Fruit fly (Drosophila melanogaster) whole organism, adult: ENCODE results near the gene CG6686.

Experiments
- CG11617 ChIP-seq: fragments of 200-800 bp; sonication (Bioruptor generic); optimal IDR thresholded peaks from 2 replicates; lab custom pipeline; 2017; ENCODE audit warnings: mild to moderate bottlenecking, missing biosample characterization, missing genetic modification reagents, missing genetic modification characterization
- CG12768 ChIP-seq: fragments of 200-800 bp; sonication (Bioruptor generic); optimal IDR thresholded peaks from 2 replicates; lab custom pipeline; 2017; ENCODE audit warnings: missing biosample characterization, missing genetic modification characterization, mild to moderate bottlenecking, moderate library complexity, missing genetic modification reagents
- CG14711 ChIP-seq: fragments of 200-800 bp; sonication (Bioruptor generic); optimal IDR thresholded peaks from 2 replicates; lab custom pipeline; 2018; ENCODE audit warnings: missing biosample characterization, mild to moderate bottlenecking, missing genetic modification characterization, moderate library complexity
- CG1620 ChIP-seq: fragments of 200-800 bp; sonication (Bioruptor generic); optimal IDR thresholded peaks from 2 replicates; lab custom pipeline; 2016; ENCODE audit warnings: missing biosample characterization, missing genetic modification characterization
- CG33017 ChIP-seq: fragments of 200-800 bp; sonication (Bioruptor generic); optimal IDR thresholded peaks from 2 replicates; lab custom pipeline; 2018; ENCODE audit warnings: missing biosample characterization, mild to moderate bottlenecking, missing genetic modification characterization, moderate library complexity
- CG5204 ChIP-seq: fragments of 200-800 bp; sonication (Bioruptor generic); optimal IDR thresholded peaks from 2 replicates; lab custom pipeline; 2016; ENCODE audit warnings: missing biosample characterization, missing genetic modification characterization
- CG7045 ChIP-seq: fragments of 200-800 bp; sonication (Bioruptor generic); optimal IDR thresholded peaks from 2 replicates; lab custom pipeline; 2017; ENCODE audit warnings: missing biosample characterization, mild to moderate bottlenecking, missing genetic modification characterization
- CG7101 ChIP-seq: fragments of 200-800 bp; sonication (Bioruptor generic); optimal IDR thresholded peaks from 2 replicates; lab custom pipeline; 2018; ENCODE audit warnings: missing biosample characterization, mild to moderate bottlenecking, missing genetic modification characterization, moderate library complexity
- Clk ChIP-seq: fragments of 200-800 bp; sonication (Bioruptor generic); optimal IDR thresholded peaks from 2 replicates; lab custom pipeline; 2017; ENCODE audit warnings: missing biosample characterization, missing genetic modification characterization
- Crg-1 ChIP-seq: fragments of 200-800 bp; sonication (Bioruptor generic); optimal IDR thresholded peaks from 2 replicates; lab custom pipeline; 2016; ENCODE audit warnings: missing biosample characterization, missing genetic modification characterization
- Hr96 ChIP-seq: fragments of 200-800 bp; sonication (Bioruptor generic); optimal IDR thresholded peaks from 2 replicates; lab custom pipeline; 2016; ENCODE audit warnings: missing biosample characterization, missing genetic modification characterization
- Mnt ChIP-seq: fragments of 200-800 bp; sonication (Bioruptor generic); optimal IDR thresholded peaks from 2 replicates; lab custom pipeline; 2016; ENCODE audit warnings: missing biosample characterization, mild to moderate bottlenecking, missing genetic modification characterization
- bab1 ChIP-seq: fragments of 200-800 bp; sonication (Bioruptor generic); optimal IDR thresholded peaks from 3 replicates; lab custom pipeline; 2019; ENCODE audit warnings: missing biosample characterization, mild to moderate bottlenecking, missing genetic modification characterization, moderate library complexity
- cic ChIP-seq: fragments of 200-800 bp; sonication (Bioruptor generic); optimal IDR thresholded peaks from 2 replicates; lab custom pipeline; 2017; ENCODE audit warnings: missing biosample characterization, mild to moderate bottlenecking, missing genetic modification characterization, moderate library complexity
- cnc ChIP-seq, 2 experiments: fragments of >200 bp; optimal IDR thresholded peaks; 2 replicates each; lab custom pipeline; 2017
- kay ChIP-seq: fragments of 200-800 bp; sonication (Bioruptor generic); peaks from one replicate; lab custom pipeline; 2016; ENCODE audit warnings: missing biosample characterization, missing genetic modification characterization, borderline replicate concordance
- ovo ChIP-seq: fragments of 200-800 bp; sonication (Bioruptor generic); optimal IDR thresholded peaks from 2 replicates; lab custom pipeline; 2016; ENCODE audit warnings: missing biosample characterization, missing genetic modification characterization
- pad ChIP-seq: fragments of 200-800 bp; sonication (Bioruptor generic); optimal IDR thresholded peaks from 3 replicates; lab custom pipeline; 2017; ENCODE audit warnings: missing biosample characterization, missing genetic modification characterization, mild to moderate bottlenecking, moderate library complexity, missing genetic modification reagents
- tj ChIP-seq: fragments of 200-800 bp; sonication (Bioruptor generic); optimal IDR thresholded peaks from 3 replicates; lab custom pipeline; 2017; ENCODE audit warnings: missing biosample characterization, mild to moderate bottlenecking, missing genetic modification characterization, moderate library complexity
- toe ChIP-seq: fragments of 200-800 bp; sonication (Bioruptor generic); optimal IDR thresholded peaks from 2 replicates; lab custom pipeline; 2016; ENCODE audit warnings: missing biosample characterization, missing genetic modification characterization

CG6686 gene

DNA sequence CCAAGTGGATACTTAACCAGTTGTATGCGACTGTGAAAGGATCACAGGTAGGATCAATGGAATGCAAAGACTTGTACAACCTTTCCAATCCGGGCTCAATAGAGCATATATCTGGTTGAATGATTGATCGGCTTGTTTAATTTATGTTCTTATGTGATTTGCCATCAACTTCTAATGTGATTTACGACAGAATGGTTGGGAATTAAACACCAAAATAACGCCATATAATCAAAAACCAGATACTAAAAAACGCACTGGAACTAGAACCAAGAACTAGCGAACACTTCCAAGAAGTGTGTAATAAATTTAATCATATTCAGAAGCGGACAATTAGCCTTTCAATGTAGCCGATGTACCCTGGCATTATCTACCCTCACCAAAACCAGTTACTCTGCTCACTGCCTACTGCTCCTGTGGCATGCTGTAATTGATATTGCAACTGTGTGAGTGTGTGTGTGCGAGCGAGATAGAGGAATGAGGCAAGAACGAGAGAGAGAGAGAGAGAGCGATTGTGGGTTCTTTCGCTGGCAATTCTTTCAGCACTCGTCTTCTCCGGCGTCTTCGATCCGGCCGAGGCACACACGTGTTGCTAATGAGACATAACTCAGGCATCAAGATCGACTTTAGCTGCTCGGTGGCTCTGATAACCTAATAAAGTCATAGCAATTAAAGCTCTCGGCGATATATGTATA is 19.1 kb downstream of the CG6686 start:
- no peak for TF ChIP-seq Mnt
- TF ChIP-seq CG11617 (GFP tag; lab: Kevin White, UChicago), result no peak
- TF ChIP-seq Hr96, result no peak
- TF ChIP-seq CG7101 (tag; lab: Kevin White, UChicago), result no peak
- no peak for TF ChIP-seq Clk (GFP tag; lab: Kevin White, UChicago)
- no peak for TF ChIP-seq tj (GFP tag; lab: Kevin White, UChicago)
- no peak for TF ChIP-seq cic (GFP tag; lab: Kevin White, UChicago)
- no peak for TF ChIP-seq kay (GFP tag; lab: Kevin White, UChicago)
- no peak for TF ChIP-seq cnc (optimal IDR thresholded peaks at IDR 0.05; lab: Kevin White, UChicago)
- no peak for TF ChIP-seq toe (GFP tag; lab: Kevin White, UChicago)
- no peak for TF ChIP-seq Crg-1 (GFP tag; lab: Kevin White, UChicago)
- no peak for TF ChIP-seq pad (GFP tag; lab: Kevin White, UChicago)
- TF ChIP-seq ovo (GFP tag; lab: Kevin White, UChicago), result no peak
- no peak for TF ChIP-seq CG33017 (tag; lab: Kevin White, UChicago)
- no peak for TF ChIP-seq CG12768 (GFP tag; lab: Kevin White, UChicago)
- no peak for TF ChIP-seq CG7045 (GFP tag; lab: Kevin White, UChicago)

dm6 chr2L:11965610-11966594 is 21.9 kb downstream of the CG6686 start:
- TF ChIP-seq kay (GFP tag; lab: Kevin White, UChicago) (no peak), toe (GFP tag; lab: Kevin White, UChicago) (no peak), CG7045 (GFP tag; lab: Kevin White, UChicago) (no peak), tj (GFP tag; lab: Kevin White, UChicago) (no peak), Clk (GFP tag; lab: Kevin White, UChicago) (no peak), ovo (GFP tag; lab: Kevin White, UChicago) (no peak), Mnt (no peak), cnc (optimal IDR thresholded peaks at IDR 0.05; lab: Kevin White, UChicago) (no peak), CG14711 (tag; lab: Kevin White, UChicago) (no peak), CG5204 (no peak), CG11617 (GFP tag; lab: Kevin White, UChicago) (no peak), CG1620 (GFP tag; lab: Kevin White, UChicago) (no peak), CG7101 (tag; lab: Kevin White, UChicago) (no peak), Hr96 (no peak), CG12768 (GFP tag; lab: Kevin White, UChicago) (no peak), bab1 (GFP tag; lab: Kevin White, UChicago) (no peak), CG33017 (tag; lab: Kevin White, UChicago) (no peak)

DNA sequence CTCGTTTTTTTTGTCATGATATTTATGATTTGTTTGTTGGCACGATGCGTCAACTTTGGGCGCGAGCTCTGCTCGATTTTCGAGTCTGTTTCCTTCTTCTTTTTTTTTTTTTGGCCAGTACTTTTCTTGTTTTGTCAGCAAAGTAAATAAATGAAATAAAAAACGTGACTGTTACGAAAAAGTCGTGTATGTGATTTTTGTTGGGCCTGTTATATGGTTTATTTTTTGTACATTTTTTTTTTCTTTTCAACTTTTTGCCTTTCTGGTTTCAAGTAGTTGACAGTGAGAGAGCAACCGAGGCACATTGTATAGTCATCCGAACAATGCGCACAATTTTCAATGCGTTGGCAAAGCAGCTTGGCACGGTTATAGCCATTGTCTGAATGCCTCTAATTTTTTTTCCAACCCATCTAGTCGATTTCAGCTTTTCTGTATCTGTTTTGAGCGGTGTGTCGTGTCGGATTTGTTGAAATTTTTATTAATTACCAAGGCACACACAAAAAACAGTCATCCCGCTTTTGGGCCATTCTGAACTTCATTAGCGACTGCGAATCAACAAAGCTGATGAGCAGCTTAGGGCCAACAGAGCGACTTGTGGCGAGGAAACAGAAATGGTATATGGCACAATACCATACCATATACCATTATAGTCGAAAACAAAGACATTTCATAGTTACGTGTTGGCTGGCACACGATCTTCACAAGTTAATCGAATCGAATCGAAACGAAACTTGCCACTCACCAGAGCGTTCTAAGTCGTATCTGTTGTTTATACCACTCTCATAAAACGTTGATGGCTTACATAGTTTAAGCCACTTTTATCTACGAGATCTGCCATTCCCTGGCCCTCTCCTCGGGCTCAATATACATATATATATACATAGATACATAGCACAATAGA is 24.2 kb downstream of the CG6686 start:
- TF ChIP-seq kay (GFP tag; lab: Kevin White, UChicago), result peak; percentile 31
- TF ChIP-seq CG12768 (GFP tag; lab: Kevin White, UChicago), result no peak
- TF ChIP-seq tj (GFP tag; lab: Kevin White, UChicago), result peak; percentile 82

- TF ChIP-seq ovo (GFP tag; lab: Kevin White, UChicago), result no peak
- no peak for TF ChIP-seq CG12768 (GFP tag; lab: Kevin White, UChicago)
- TF ChIP-seq CG14711 (tag; lab: Kevin White, UChicago), result no peak
- no peak for TF ChIP-seq cnc (optimal IDR thresholded peaks at IDR 0.05; lab: Kevin White, UChicago)
- TF ChIP-seq toe (GFP tag; lab: Kevin White, UChicago), result no peak
- TF ChIP-seq Hr96, result no peak
- no peak for TF ChIP-seq CG1620 (GFP tag; lab: Kevin White, UChicago)
- TF ChIP-seq kay (GFP tag; lab: Kevin White, UChicago), result no peak
- no peak for TF ChIP-seq cic (GFP tag; lab: Kevin White, UChicago)
- TF ChIP-seq CG7101 (tag; lab: Kevin White, UChicago), result no peak
Measured at dm6 chr2L:11960909-11961308, 26.9 kb downstream of the CG6686 start.

DNA sequence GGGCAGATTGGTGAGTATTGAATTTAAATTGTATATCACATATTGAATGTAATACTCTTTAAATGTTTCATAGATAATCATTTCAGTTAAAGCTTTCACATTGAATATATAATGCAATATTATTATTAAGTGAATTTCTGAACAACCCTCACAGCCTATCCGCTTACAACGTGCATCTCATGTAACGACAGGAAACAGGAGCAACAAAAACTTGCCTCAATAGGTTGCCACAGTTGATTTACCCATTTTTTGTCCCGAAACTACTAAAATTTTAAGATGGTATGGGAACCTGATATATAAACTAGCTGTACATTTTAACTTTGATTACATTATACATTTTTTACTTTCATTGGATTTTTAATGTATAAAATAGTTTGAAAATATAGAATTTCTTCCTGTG is 29.1 kb downstream of the CG6686 start:
- TF ChIP-seq toe (GFP tag; lab: Kevin White, UChicago) (no peak), pad (GFP tag; lab: Kevin White, UChicago) (no peak), CG11617 (GFP tag; lab: Kevin White, UChicago) (no peak), CG12768 (GFP tag; lab: Kevin White, UChicago) (no peak), Clk (GFP tag; lab: Kevin White, UChicago) (no peak), CG14711 (tag; lab: Kevin White, UChicago) (no peak), CG7101 (tag; lab: Kevin White, UChicago) (no peak)
